Fruit fly (Drosophila melanogaster): ENCODE data around the gene sinah.

sinah gene

dm6 chr3L:16890650-16891336 is 31.9 kb downstream of the sinah start (continued):
- TF ChIP-seq Aef1 (GFP tag; IDR thresholded peaks at IDR 0.05): peak; percentile 89
- no peak for TF ChIP-seq lov (optimal IDR thresholded peaks at IDR 0.05)
- TF ChIP-seq lov (GFP tag; IDR thresholded peaks at IDR 0.05): peak; percentile 90
- peak; percentile 82 for TF ChIP-seq CG11456 (GFP tag; IDR thresholded peaks at IDR 0.05)
- TF ChIP-seq ara (GFP tag; IDR thresholded peaks at IDR 0.05): peak; percentile 93
- no peak for TF ChIP-seq stwl (tag; optimal IDR thresholded peaks at IDR 0.05)
- TF ChIP-seq CG17359 (tag; optimal IDR thresholded peaks at IDR 0.05): peak; percentile 93
- TF ChIP-seq Med (GFP tag): peak; percentile 95
- TF ChIP-seq CG2116 (GFP tag; optimal IDR thresholded peaks at IDR 0.05): peak; percentile 54
- peak; percentile 85 to 91 for TF ChIP-seq chif (GFP tag; optimal IDR thresholded peaks at IDR 0.05)
- peak; percentile 92 for TF ChIP-seq sob (GFP tag; IDR thresholded peaks at IDR 0.05)
- TF ChIP-seq CG12942 (GFP tag; optimal IDR thresholded peaks at IDR 0.05): peak; percentile 81
- peak; percentile 11 for TF ChIP-seq ftz-f1 (GFP tag; optimal IDR thresholded peaks at IDR 0.05)
- peak; percentile 78 for TF ChIP-seq Atf3 (GFP tag; optimal IDR thresholded peaks at IDR 0.05)
- peak; percentile 84 for TF ChIP-seq Gsc (GFP tag; IDR thresholded peaks at IDR 0.05)
- peak; percentile 78 for TF ChIP-seq ro (GFP tag; IDR thresholded peaks at IDR 0.05)
- peak; percentile 23 for TF ChIP-seq CG9797 (GFP tag; optimal IDR thresholded peaks at IDR 0.05)
- peak; percentile 68 for TF ChIP-seq CG17186 (GFP tag; optimal IDR thresholded peaks at IDR 0.05)
- peak; percentile 68 for TF ChIP-seq CG4617 (GFP tag; optimal IDR thresholded peaks at IDR 0.05; ENCODE audit: borderline replicate concordance)
- peak; percentile 86 for TF ChIP-seq Side (GFP tag; optimal IDR thresholded peaks at IDR 0.05)
- TF ChIP-seq CG4282 (GFP tag; optimal IDR thresholded peaks at IDR 0.05): peak; percentile 50
- TF ChIP-seq CG1647 (GFP tag; optimal IDR thresholded peaks at IDR 0.05): peak; percentile 80
- peak; percentile 75 for TF ChIP-seq Fer1 (GFP tag; optimal IDR thresholded peaks at IDR 0.05)
- peak; percentile 82 for TF ChIP-seq CG17802 (tag; optimal IDR thresholded peaks at IDR 0.05)
- peak; percentile 95 for TF ChIP-seq CG1603 (tag; optimal IDR thresholded peaks at IDR 0.05)
- peak; percentile 90 for TF ChIP-seq Hsf (GFP tag; optimal IDR thresholded peaks at IDR 0.05)
- TF ChIP-seq tna (GFP tag; IDR thresholded peaks at IDR 0.05; ENCODE audit: partially characterized antibody): peak; percentile 49; the same call in 1 of the 2 replicates
- peak; percentile 62 for TF ChIP-seq HmgZ (tag; optimal IDR thresholded peaks at IDR 0.05)
- peak; percentile 96 for TF ChIP-seq CG17328 (GFP tag; IDR thresholded peaks at IDR 0.05)
- TF ChIP-seq Tbp (GFP tag; optimal IDR thresholded peaks at IDR 0.05): no peak
- TF ChIP-seq her (GFP tag; optimal IDR thresholded peaks at IDR 0.05): peak; percentile 85
- peak; percentile 92 for TF ChIP-seq CG7839 (tag; optimal IDR thresholded peaks at IDR 0.05)
- TF ChIP-seq Hr78 (GFP tag; optimal IDR thresholded peaks at IDR 0.05): peak in 1 of 2 experiments; percentile 88
- TF ChIP-seq CG13287 (GFP tag; IDR thresholded peaks at IDR 0.05; ENCODE audit: partially characterized antibody): peak; percentile 53; the same call in 1 of the 2 replicates
- TF ChIP-seq ab (GFP tag; optimal IDR thresholded peaks at IDR 0.05): peak; percentile 34
- peak; percentile 68 for TF ChIP-seq CG4854 (GFP tag; optimal IDR thresholded peaks at IDR 0.05)
- peak; percentile 93 for TF ChIP-seq Blimp-1 (GFP tag; optimal IDR thresholded peaks at IDR 0.05)
- peak; percentile 91 for TF ChIP-seq croc (GFP tag; conservative IDR thresholded peaks at IDR 0.05)
- TF ChIP-seq Opbp (GFP tag; IDR thresholded peaks at IDR 0.05; ENCODE audit: partially characterized antibody): 0 out of 3 replicates have a peak, but pooled peaks have one; percentile 31
- TF ChIP-seq Antp (GFP tag; optimal IDR thresholded peaks at IDR 0.05): peak; percentile 88
- peak; percentile 90 for TF ChIP-seq E2f1 (GFP tag; IDR thresholded peaks at IDR 0.05)
- TF ChIP-seq sqz (GFP tag; optimal IDR thresholded peaks at IDR 0.05): peak; percentile 84
- TF ChIP-seq btn (GFP tag; optimal IDR thresholded peaks at IDR 0.05): peak; percentile 83
- TF ChIP-seq pan (optimal IDR thresholded peaks at IDR 0.05): no peak
- peak in 1 of 2 experiments; percentile 93 for TF ChIP-seq pan (GFP tag; optimal IDR thresholded peaks at IDR 0.05 in 1 of 2, IDR thresholded peaks at IDR 0.05 in 1 of 2)
- no peak for TF ChIP-seq tll (GFP tag; optimal IDR thresholded peaks at IDR 0.05)
- peak; percentile 79 for TF ChIP-seq crc (GFP tag; optimal IDR thresholded peaks at IDR 0.05)
- no peak for TF ChIP-seq corto (GFP tag; optimal IDR thresholded peaks at IDR 0.05)
- TF ChIP-seq CG15269 (tag; optimal IDR thresholded peaks at IDR 0.05): peak; percentile 90
